Fruit fly (Drosophila melanogaster) whole organism, embryonic: ENCODE measurements around the gene CG1943.

ENCODE experiments used
- ATbp ChIP-seq: fragments of 200-800 bp; sonication (Bioruptor generic); optimal IDR thresholded peaks from 2 replicates; lab custom pipeline; 2017; ENCODE audit warnings: missing biosample characterization, mild to moderate bottlenecking, missing genetic modification characterization, missing genetic modification reagents
- Blimp-1 ChIP-seq: fragments of 200-800 bp; sonication (Bioruptor generic); optimal IDR thresholded peaks from 3 replicates; lab custom pipeline; 2018; ENCODE audit warnings: missing biosample characterization, missing genetic modification characterization, mild to moderate bottlenecking, moderate library complexity, missing genetic modification reagents
- BtbVII ChIP-seq: fragments of 200-800 bp; sonication (Bioruptor generic); optimal IDR thresholded peaks from 3 replicates; lab custom pipeline; 2017; ENCODE audit warnings: missing biosample characterization, mild to moderate bottlenecking, missing genetic modification characterization
- CG10462 ChIP-seq: fragments of 200-800 bp; sonication (Bioruptor generic); optimal IDR thresholded peaks from 2 replicates; lab custom pipeline; 2016; ENCODE audit warnings: missing biosample characterization, missing genetic modification characterization
- CG11398 ChIP-seq: fragments of 200-800 bp; sonication (Bioruptor generic); optimal IDR thresholded peaks from 2 replicates; lab custom pipeline; 2016; ENCODE audit warnings: missing biosample characterization, missing genetic modification characterization
- CG12744 ChIP-seq: fragments of 200-800 bp; sonication (Bioruptor generic); optimal IDR thresholded peaks from 2 replicates; lab custom pipeline; 2016; ENCODE audit warnings: missing biosample characterization, missing genetic modification characterization
- CG14667 ChIP-seq: fragments of 200-800 bp; sonication (Bioruptor generic); IDR thresholded peaks from 2 replicates; pipeline ENCODE4 v1.3.6; 2022; ENCODE audit warnings: missing biosample characterization, missing genetic modification characterization
- CG16813 ChIP-seq: fragments of 200-800 bp; sonication (Bioruptor generic); IDR thresholded peaks from 3 replicates; pipeline ENCODE4 v1.3.6; 2022; ENCODE audit warnings: missing biosample characterization, missing genetic modification characterization; ENCODE audit not compliant: partially characterized antibody
- CG2712 ChIP-seq: fragments of 200-800 bp; optimal IDR thresholded peaks from 3 replicates; lab custom pipeline; 2019; ENCODE audit warnings: missing biosample characterization, mild to moderate bottlenecking, missing genetic modification characterization, moderate library complexity
- CG34422 ChIP-seq: fragments of 200-800 bp; sonication (Bioruptor generic); IDR thresholded peaks from 3 replicates; pipeline ENCODE4 v1.3.6; 2022; ENCODE audit warnings: missing biosample characterization, missing genetic modification characterization
- CG4707 ChIP-seq: fragments of 200-800 bp; sonication (Bioruptor generic); optimal IDR thresholded peaks from 2 replicates; lab custom pipeline; 2018; ENCODE audit warnings: missing biosample characterization, mild to moderate bottlenecking, missing genetic modification characterization, moderate library complexity
- CG4854 ChIP-seq: fragments of 200-800 bp; sonication (Bioruptor generic); optimal IDR thresholded peaks from 2 replicates; lab custom pipeline; 2016; ENCODE audit warnings: missing biosample characterization, missing genetic modification characterization, inconsistent platforms
- CG9609 ChIP-seq: fragments of 200-800 bp; sonication (Bioruptor generic); optimal IDR thresholded peaks from 3 replicates; lab custom pipeline; 2016; ENCODE audit warnings: missing biosample characterization, missing genetic modification characterization
- Chrac-16 ChIP-seq: fragments of 200-800 bp; sonication (Bioruptor generic); optimal IDR thresholded peaks from 3 replicates; lab custom pipeline; 2016; ENCODE audit warnings: missing biosample characterization, missing genetic modification characterization
- CkIIα-i1 ChIP-seq: fragments of 200-800 bp; sonication (Bioruptor generic); IDR thresholded peaks from 2 replicates; pipeline ENCODE4 v1.3.6; 2022; ENCODE audit warnings: missing biosample characterization, missing genetic modification characterization
- Dad ChIP-seq: fragments of 200-800 bp; sonication (Bioruptor generic); optimal IDR thresholded peaks from 3 replicates; lab custom pipeline; 2016; ENCODE audit warnings: missing biosample characterization, missing genetic modification characterization
- Doc2 ChIP-seq: fragments of 200-800 bp; sonication (Bioruptor generic); IDR thresholded peaks from 2 replicates; pipeline ENCODE4 v1.3.6; 2022; ENCODE audit warnings: missing biosample characterization, missing genetic modification characterization
- E2f1 ChIP-seq: fragments of 200-800 bp; sonication (Bioruptor generic); IDR thresholded peaks from 2 replicates; pipeline ENCODE4 v1.3.6; 2022; ENCODE audit warnings: missing biosample characterization, missing genetic modification characterization
- Hmr ChIP-seq: fragments of 200-800 bp; sonication (Bioruptor generic); optimal IDR thresholded peaks from 3 replicates; lab custom pipeline; 2017; ENCODE audit warnings: mild to moderate bottlenecking, missing biosample characterization, missing genetic modification reagents, missing genetic modification characterization
- Jarid2 ChIP-seq: fragments of 200-800 bp; sonication (Bioruptor generic); optimal IDR thresholded peaks from 3 replicates; lab custom pipeline; 2017; ENCODE audit warnings: mild to moderate bottlenecking, missing biosample characterization, missing genetic modification reagents, missing genetic modification characterization
- Lhr ChIP-seq: fragments of 200-800 bp; sonication (Bioruptor generic); optimal IDR thresholded peaks from 3 replicates; lab custom pipeline; 2017; ENCODE audit warnings: mild to moderate bottlenecking, missing biosample characterization, missing genetic modification reagents, missing genetic modification characterization
- MBD-R2 ChIP-seq: fragments of 200-800 bp; sonication (Bioruptor generic); IDR thresholded peaks from 2 replicates; pipeline ENCODE4 v1.3.6; 2022; ENCODE audit warnings: missing biosample characterization, missing genetic modification characterization
- Max ChIP-seq: fragments of 200-800 bp; sonication (Bioruptor generic); optimal IDR thresholded peaks from 2 replicates; lab custom pipeline; 2016; ENCODE audit warnings: missing biosample characterization, mild to moderate bottlenecking, missing genetic modification characterization
- Mes4 ChIP-seq: fragments of 200-800 bp; sonication (Bioruptor generic); optimal IDR thresholded peaks from 2 replicates; lab custom pipeline; 2016; ENCODE audit warnings: missing biosample characterization, missing genetic modification characterization
- Nf-YA ChIP-seq: fragments of 200-800 bp; sonication (Bioruptor generic); IDR thresholded peaks from 2 replicates; pipeline ENCODE4 v1.3.6; 2022; ENCODE audit warnings: missing biosample characterization, missing genetic modification characterization
- Oli ChIP-seq: fragments of 200-800 bp; sonication (Bioruptor generic); optimal IDR thresholded peaks from 2 replicates; lab custom pipeline; 2018; ENCODE audit warnings: missing biosample characterization, mild to moderate bottlenecking, missing genetic modification characterization, moderate library complexity
- PHDP ChIP-seq: fragments of 200-800 bp; sonication (Bioruptor generic); optimal IDR thresholded peaks from 3 replicates; lab custom pipeline; 2018; ENCODE audit warnings: missing biosample characterization, mild to moderate bottlenecking, missing genetic modification characterization, moderate library complexity
- Ptx1 ChIP-seq: fragments of 200-800 bp; sonication (Bioruptor generic); IDR thresholded peaks from 2 replicates; pipeline ENCODE4 v1.3.6; 2022; ENCODE audit warnings: missing biosample characterization, missing genetic modification characterization
- Rx ChIP-seq: fragments of 200-800 bp; sonication (Bioruptor generic); IDR thresholded peaks from 2 replicates; pipeline ENCODE4 v1.3.6; 2022; ENCODE audit warnings: missing biosample characterization, missing genetic modification characterization
- bab2 ChIP-seq: fragments of 200-800 bp; sonication (Bioruptor generic); optimal IDR thresholded peaks from 2 replicates; lab custom pipeline; 2016; ENCODE audit warnings: missing biosample characterization, missing genetic modification characterization
- bowl ChIP-seq: fragments of 200-800 bp; sonication (Bioruptor generic); IDR thresholded peaks from 2 replicates; pipeline ENCODE4 v1.3.6; 2022; ENCODE audit warnings: missing biosample characterization, missing genetic modification characterization
- cas ChIP-seq: fragments of 200-800 bp; sonication (Bioruptor generic); IDR thresholded peaks from 2 replicates; pipeline ENCODE4 v1.3.6; 2022; ENCODE audit warnings: missing biosample characterization, missing genetic modification characterization
- cwo ChIP-seq: fragments of 200-800 bp; sonication (Bioruptor generic); optimal IDR thresholded peaks from 3 replicates; lab custom pipeline; 2017; ENCODE audit warnings: missing biosample characterization, missing genetic modification characterization, mild to moderate bottlenecking, moderate library complexity, missing genetic modification reagents
- gce ChIP-seq: fragments of 200-800 bp; sonication (Bioruptor generic); IDR thresholded peaks from 3 replicates; pipeline ENCODE4 v1.3.6; 2022; ENCODE audit warnings: missing biosample characterization, missing genetic modification characterization
- grau ChIP-seq: fragments of 200-800 bp; optimal IDR thresholded peaks from 3 replicates; lab custom pipeline; 2019; ENCODE audit warnings: missing biosample characterization, mild to moderate bottlenecking, missing genetic modification characterization, moderate library complexity
- hb ChIP-seq: fragments of 200-800 bp; sonication (Bioruptor generic); IDR thresholded peaks from 3 replicates; pipeline ENCODE4 v1.3.6; 2022; ENCODE audit warnings: missing biosample characterization, missing genetic modification characterization; ENCODE audit not compliant: partially characterized antibody
- lov ChIP-seq, 2 experiments: fragments of 200-800 bp in 1 of 2; fragments of >200 bp in 1 of 2; sonication (Bioruptor generic) in 1 of 2; IDR thresholded peaks in 1 of 2; optimal IDR thresholded peaks in 1 of 2; 2 replicates in 1 of 2; 3 replicates in 1 of 2; pipeline versions ENCODE4 v1.3.6 to Lab custom; 2017 to 2022; ENCODE audit warnings: missing biosample characterization in 1 of 2, missing genetic modification characterization in 1 of 2
- luna ChIP-seq: fragments of 200-800 bp; sonication (Bioruptor generic); optimal IDR thresholded peaks from 2 replicates; lab custom pipeline; 2016; ENCODE audit warnings: missing biosample characterization, missing genetic modification characterization
- mirr ChIP-seq: fragments of 200-800 bp; sonication (Bioruptor generic); optimal IDR thresholded peaks from 3 replicates; lab custom pipeline; 2018; ENCODE audit warnings: missing biosample characterization, mild to moderate bottlenecking, missing genetic modification characterization
- nerfin-1 ChIP-seq: fragments of 200-800 bp; sonication (Bioruptor generic); optimal IDR thresholded peaks from 3 replicates; lab custom pipeline; 2019; ENCODE audit warnings: missing biosample characterization, mild to moderate bottlenecking, missing genetic modification characterization, moderate library complexity
- prd ChIP-seq, 3 experiments: fragments of >200 bp in 2 of 3; fragments of 200-800 bp in 1 of 3; sonication (Bioruptor generic) in 1 of 3; optimal IDR thresholded peaks in 2 of 3; IDR thresholded peaks in 1 of 3; 2 replicates in 2 of 3; 3 replicates in 1 of 3; pipeline versions ENCODE4 v1.3.6 to Lab custom; 2017 to 2022; ENCODE audit warnings: missing biosample characterization in 1 of 3, missing genetic modification characterization in 1 of 3
- pros ChIP-seq: fragments of 200-800 bp; sonication (Bioruptor generic); optimal IDR thresholded peaks from 3 replicates; lab custom pipeline; 2019; ENCODE audit warnings: missing biosample characterization, mild to moderate bottlenecking, missing genetic modification characterization, moderate library complexity
- salm ChIP-seq: fragments of 200-800 bp; sonication (Bioruptor generic); optimal IDR thresholded peaks from 2 replicates; lab custom pipeline; 2018; ENCODE audit warnings: missing biosample characterization, mild to moderate bottlenecking, missing genetic modification characterization
- shn ChIP-seq: fragments of 200-800 bp; sonication (Bioruptor generic); optimal IDR thresholded peaks from 3 replicates; lab custom pipeline; 2016; ENCODE audit warnings: missing biosample characterization, missing genetic modification characterization
- tio ChIP-seq: fragments of 200-800 bp; sonication (Bioruptor generic); optimal IDR thresholded peaks from 2 replicates; lab custom pipeline; 2017; ENCODE audit warnings: missing biosample characterization, missing genetic modification characterization, inconsistent platforms
- tll ChIP-seq, 2 experiments: fragments of 200-800 bp in 1 of 2; fragments of >200 bp in 1 of 2; sonication (Bioruptor generic) in 1 of 2; optimal IDR thresholded peaks; 2 replicates each; lab custom pipeline; 2017 to 2019; ENCODE audit warnings: missing biosample characterization in 2 of 2, missing genetic modification characterization in 2 of 2, mild to moderate bottlenecking in 1 of 2, moderate library complexity in 1 of 2
- ttk ChIP-seq: fragments of 200-800 bp; sonication (Bioruptor generic); IDR thresholded peaks from 2 replicates; pipeline ENCODE4 v2.1.2; 2022; ENCODE audit warnings: missing biosample characterization, missing genetic modification characterization
- twi ChIP-seq: fragments of 200-800 bp; optimal IDR thresholded peaks from 2 replicates; lab custom pipeline; 2019; ENCODE audit warnings: missing biosample characterization, mild to moderate bottlenecking, missing genetic modification characterization, moderate library complexity

Gene CG1943

DNA sequence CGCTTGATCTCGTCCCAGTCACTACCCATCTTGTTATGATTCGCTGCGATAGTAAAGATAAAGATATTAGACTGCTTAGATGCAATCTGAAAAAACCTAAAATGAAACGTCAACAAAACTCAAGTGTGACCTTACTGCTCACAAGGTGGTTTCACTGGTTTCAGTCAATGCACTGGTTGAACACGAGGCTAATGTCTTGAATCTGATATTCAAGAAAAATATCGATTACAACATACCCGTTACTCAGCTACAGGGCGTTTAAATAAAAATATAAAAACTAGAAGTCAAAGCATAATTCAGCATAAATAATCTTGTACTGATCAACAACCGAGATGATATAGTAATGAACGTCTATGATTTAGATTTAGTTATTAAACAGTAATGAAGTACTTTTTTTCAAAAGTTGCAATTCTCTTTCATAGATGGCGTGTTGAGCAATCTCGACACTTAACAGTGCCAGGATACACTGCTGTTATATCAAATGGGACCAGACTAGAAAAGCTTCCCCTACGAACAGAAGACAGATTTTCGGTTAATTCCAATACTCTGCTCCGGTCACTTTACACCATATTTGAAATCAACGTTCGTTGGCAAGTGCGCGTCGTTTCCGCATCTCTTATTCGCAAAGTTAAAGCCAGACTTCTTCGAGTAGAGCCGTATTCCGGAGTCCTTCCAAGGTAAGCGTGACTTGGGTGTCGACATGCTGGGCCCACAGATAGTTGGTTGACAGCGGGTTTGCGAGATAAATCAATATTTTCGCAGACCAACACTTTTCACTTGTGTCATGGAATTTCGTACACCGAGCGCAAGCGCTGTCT lies at the start of gene CG1943, which contains the start of gene Ufl1 (continued):
- TF ChIP-seq Ptx1 (GFP tag; lab: Robert Waterston, UW) = no peak
- no peak for TF ChIP-seq bowl (GFP tag; lab: Robert Waterston, UW)
- no peak for TF ChIP-seq Doc2 (GFP tag; lab: Robert Waterston, UW)
- TF ChIP-seq CG2712 = peak; percentile 58
- TF ChIP-seq pros (GFP tag; lab: Kevin White, UChicago) = peak; percentile 74
- TF ChIP-seq tll (GFP tag; optimal IDR thresholded peaks at IDR 0.05; lab: Kevin White, UChicago) = no peak
- no peak for TF ChIP-seq Mes4 (GFP tag; lab: Kevin White, UChicago)
- TF ChIP-seq ATbp (GFP tag; lab: Kevin White, UChicago) = peak; percentile 2
- no peak for TF ChIP-seq CG4707
- TF ChIP-seq gce (GFP tag; lab: Robert Waterston, UW) = no peak
- no peak for TF ChIP-seq salm (tag; lab: Kevin White, UChicago)
- TF ChIP-seq twi = no peak
- no peak for TF ChIP-seq CG9609
- TF ChIP-seq hb (GFP tag; lab: Robert Waterston, UW) = no peak
- no peak for TF ChIP-seq Oli
- no peak for TF ChIP-seq luna (GFP tag; lab: Kevin White, UChicago)
- TF ChIP-seq MBD-R2 (GFP tag; lab: Robert Waterston, UW) = no peak
- TF ChIP-seq cwo = no peak
- TF ChIP-seq CG12744 (GFP tag; lab: Kevin White, UChicago) = no peak
- no peak for TF ChIP-seq Chrac-16 (GFP tag; lab: Kevin White, UChicago)
- no peak for TF ChIP-seq prd (optimal IDR thresholded peaks at IDR 0.05; lab: Kevin White, UChicago)
- TF ChIP-seq prd (GFP tag; IDR thresholded peaks at IDR 0.05; lab: Robert Waterston, UW) = no peak
- TF ChIP-seq CG10462 = no peak
- no peak for TF ChIP-seq shn (GFP tag; lab: Kevin White, UChicago)
- TF ChIP-seq ttk (GFP tag; lab: Robert Waterston, UW) = no peak
- no peak for TF ChIP-seq CG11398
- TF ChIP-seq bab2 (GFP tag; lab: Kevin White, UChicago) = no peak
- TF ChIP-seq Lhr (GFP tag; lab: Kevin White, UChicago) = peak; percentile 92
- no peak for TF ChIP-seq E2f1 (GFP tag; lab: Robert Waterston, UW)
- TF ChIP-seq nerfin-1 (tag; lab: Kevin White, UChicago) = peak; percentile 99
- TF ChIP-seq lov (optimal IDR thresholded peaks at IDR 0.05; lab: Kevin White, UChicago) = no peak
- TF ChIP-seq lov (GFP tag; IDR thresholded peaks at IDR 0.05; lab: Robert Waterston, UW) = no peak
- no peak for TF ChIP-seq grau (tag; lab: Kevin White, UChicago)
- no peak for TF ChIP-seq CkIIα-i1 (GFP tag; lab: Robert Waterston, UW)
- peak; percentile 25 for TF ChIP-seq Max (GFP tag; lab: Kevin White, UChicago)
- no peak for TF ChIP-seq mirr (GFP tag; lab: Kevin White, UChicago)
- no peak for TF ChIP-seq BtbVII (GFP tag; lab: Kevin White, UChicago)
- no peak for TF ChIP-seq Blimp-1
- no peak for TF ChIP-seq CG34422 (GFP tag; lab: Robert Waterston, UW)
- no peak for TF ChIP-seq CG4854 (GFP tag; lab: Kevin White, UChicago)
- TF ChIP-seq cas (GFP tag; lab: Robert Waterston, UW) = no peak
- TF ChIP-seq Rx (GFP tag; lab: Robert Waterston, UW) = no peak
- TF ChIP-seq tio (GFP tag; lab: Kevin White, UChicago) = no peak
- TF ChIP-seq Dad (GFP tag; lab: Kevin White, UChicago) = peak; percentile 1
- no peak for TF ChIP-seq CG14667 (GFP tag; lab: Robert Waterston, UW)
- no peak for TF ChIP-seq CG16813 (GFP tag; lab: Robert Waterston, UW)
- no peak for TF ChIP-seq Nf-YA
- peak; percentile 9 for TF ChIP-seq Jarid2 (GFP tag; lab: Kevin White, UChicago)
- peak; percentile 72 for TF ChIP-seq Hmr (GFP tag; lab: Kevin White, UChicago)
- TF ChIP-seq PHDP (tag; lab: Kevin White, UChicago) = no peak
